Worm (Caenorhabditis elegans) whole organism, L4 larva: ENCODE data around the gene F59B2.14.
A peak's percentile ranks its signal among the peaks of the same experiment; 100 is the strongest.
"Not testable (repeated sequence)": the region's sequence is repeated elsewhere in the genome, so short reads cannot be mapped to it uniquely, and the experiment has no call there.

Experiments
- R02D3.7 ChIP-seq: fragments of 150-350 bp; sonication (generic microtip); optimal IDR thresholded peaks from 3 replicates; lab custom pipeline; 2014; ENCODE audit warnings: missing biosample characterization, missing genetic modification characterization
- T26A8.4 ChIP-seq: fragments of 200-800 bp; sonication (Bioruptor generic); IDR thresholded peaks from 2 replicates; pipeline ENCODE4 v1.3.6; 2022; ENCODE audit warnings: missing genetic modification characterization, missing compliant biosample characterization
- Y105C5A.15 ChIP-seq: fragments of 200-800 bp; sonication (Bioruptor generic); IDR thresholded peaks from 2 replicates; pipeline ENCODE4 v1.3.6; 2022; ENCODE audit warnings: missing genetic modification characterization, missing compliant biosample characterization
- Y75B8A.6 ChIP-seq: fragments of 200-800 bp; sonication (Bioruptor generic); IDR thresholded peaks from 2 replicates; pipeline ENCODE4 v1.3.6; 2022; ENCODE audit warnings: missing genetic modification reagents, missing genetic modification characterization, missing compliant biosample characterization
- ZK337.2 ChIP-seq: fragments of 200-800 bp; sonication (Bioruptor generic); IDR thresholded peaks from 2 replicates; pipeline ENCODE4 v1.3.6; 2022; ENCODE audit warnings: missing genetic modification reagents, missing genetic modification characterization, missing compliant biosample characterization
- aha-1 ChIP-seq: fragments of 150-350 bp; peaks from one replicate; lab custom pipeline; 2014; ENCODE audit warnings: missing biosample characterization, missing genetic modification characterization
- aly-2 ChIP-seq: sonication (generic microtip); optimal IDR thresholded peaks from 2 replicates; lab custom pipeline; 2018; ENCODE audit warnings: missing biosample characterization, missing genetic modification characterization
- arid-1 ChIP-seq: fragments of 200-800 bp; sonication (Bioruptor generic); conservative IDR thresholded peaks from 2 replicates; pipeline ENCODE4 v1.3.6; 2022; ENCODE audit warnings: missing genetic modification reagents, missing genetic modification characterization, missing compliant biosample characterization
- ceh-20 ChIP-seq: fragments of 200-800 bp; sonication (Bioruptor generic); IDR thresholded peaks from 2 replicates; pipeline ENCODE4 v1.3.6; 2022; ENCODE audit warnings: missing genetic modification reagents, missing genetic modification characterization, missing compliant biosample characterization
- ceh-62 ChIP-seq: sonication (generic microtip); optimal IDR thresholded peaks from 2 replicates; lab custom pipeline; 2017; ENCODE audit warnings: missing biosample characterization, missing genetic modification characterization
- daf-19 ChIP-seq: fragments of 200-800 bp; sonication (Bioruptor generic); conservative IDR thresholded peaks from 2 replicates; pipeline ENCODE4 v1.3.6; 2022; ENCODE audit warnings: missing genetic modification characterization, missing compliant biosample characterization
- daf-8 ChIP-seq: fragments of 200-800 bp; sonication (Bioruptor generic); IDR thresholded peaks from 2 replicates; pipeline ENCODE4 v1.3.6; 2022; ENCODE audit warnings: missing genetic modification characterization, missing compliant biosample characterization
- dmd-6 ChIP-seq: fragments of 200-800 bp; sonication (Bioruptor generic); IDR thresholded peaks from 2 replicates; pipeline ENCODE4 v1.3.6; 2022; ENCODE audit warnings: missing genetic modification reagents, missing genetic modification characterization, missing compliant biosample characterization
- dmd-8 ChIP-seq: fragments of 200-800 bp; sonication (Bioruptor generic); IDR thresholded peaks from 2 replicates; pipeline ENCODE4 v1.3.6; 2022; ENCODE audit warnings: missing genetic modification characterization, missing compliant biosample characterization
- dmd-9 ChIP-seq: fragments of 200-800 bp; sonication (Bioruptor generic); IDR thresholded peaks from 2 replicates; pipeline ENCODE4 v1.3.6; 2022; ENCODE audit warnings: missing genetic modification reagents, missing genetic modification characterization, missing compliant biosample characterization
- dve-1 ChIP-seq: sonication (generic microtip); optimal IDR thresholded peaks from 2 replicates; lab custom pipeline; 2017; ENCODE audit warnings: antibody characterized with exemption, mild to moderate bottlenecking, missing genetic modification characterization, missing compliant biosample characterization; ENCODE audit not compliant: insufficient read depth
- fkh-10 ChIP-seq: fragments of 150-350 bp; optimal IDR thresholded peaks from 2 replicates; lab custom pipeline; 2014; ENCODE audit warnings: missing biosample characterization, missing genetic modification reagents, missing genetic modification characterization
- gei-8 ChIP-seq: fragments of 200-800 bp; sonication (Bioruptor generic); optimal IDR thresholded peaks from 2 replicates; lab custom pipeline; 2018; ENCODE audit warnings: mild to moderate bottlenecking, missing genetic modification characterization, missing compliant biosample characterization
- hlh-11 ChIP-seq: fragments of 200-800 bp; sonication (Bioruptor generic); optimal IDR thresholded peaks from 2 replicates; lab custom pipeline; 2018; ENCODE audit warnings: mild to moderate bottlenecking, missing genetic modification characterization, missing compliant biosample characterization
- lin-13 ChIP-seq: fragments of 150-350 bp; optimal IDR thresholded peaks from 2 replicates; lab custom pipeline; 2014; ENCODE audit warnings: missing biosample characterization, missing genetic modification reagents, missing genetic modification characterization
- lin-38 ChIP-seq: fragments of 200-800 bp; sonication (Bioruptor generic); IDR thresholded peaks from 2 replicates; pipeline ENCODE4 v1.3.6; 2022; ENCODE audit warnings: missing genetic modification reagents, missing genetic modification characterization, missing compliant biosample characterization
- lin-39 ChIP-seq: fragments of 150-350 bp; optimal IDR thresholded peaks from 2 replicates; lab custom pipeline; 2014; ENCODE audit warnings: missing biosample characterization, missing genetic modification reagents, missing genetic modification characterization
- madf-5 ChIP-seq, 2 experiments: fragments of 200-800 bp; sonication (Bioruptor generic); IDR thresholded peaks; 2 replicates each; pipeline ENCODE4 v1.3.6; 2022; ENCODE audit warnings: missing compliant biosample characterization in 2 of 2, missing genetic modification characterization in 2 of 2
- mep-1 ChIP-seq: fragments of 150-350 bp; sonication (generic microtip); optimal IDR thresholded peaks from 3 replicates; lab custom pipeline; 2014; ENCODE audit warnings: missing biosample characterization, missing genetic modification characterization
- mxl-2 ChIP-seq: fragments of 200-800 bp; sonication (Bioruptor generic); conservative IDR thresholded peaks from 2 replicates; pipeline ENCODE4 v1.3.6; 2022; ENCODE audit warnings: missing genetic modification reagents, missing genetic modification characterization, missing compliant biosample characterization
- nhr-102 ChIP-seq: sonication (generic microtip); optimal IDR thresholded peaks from 2 replicates; lab custom pipeline; 2016; ENCODE audit warnings: mild to moderate bottlenecking, missing genetic modification characterization, moderate library complexity, missing compliant biosample characterization
- nhr-111 ChIP-seq: fragments of 200-800 bp; sonication (Bioruptor generic); optimal IDR thresholded peaks from 2 replicates; lab custom pipeline; 2018; ENCODE audit warnings: mild to moderate bottlenecking, missing genetic modification characterization, missing compliant biosample characterization
- nhr-237 ChIP-seq: sonication (generic microtip); optimal IDR thresholded peaks from 2 replicates; lab custom pipeline; 2017; ENCODE audit warnings: missing biosample characterization, missing genetic modification characterization
- nhr-28 ChIP-seq: fragments of 150-350 bp; optimal IDR thresholded peaks from 2 replicates; lab custom pipeline; 2014; ENCODE audit warnings: missing biosample characterization, missing genetic modification characterization
- nhr-41 ChIP-seq: fragments of 200-800 bp; sonication (Bioruptor generic); IDR thresholded peaks from 2 replicates; pipeline ENCODE4 v1.3.6; 2022; ENCODE audit warnings: missing genetic modification reagents, missing genetic modification characterization, missing compliant biosample characterization
- nhr-76 ChIP-seq: fragments of 150-350 bp; optimal IDR thresholded peaks from 2 replicates; lab custom pipeline; 2014; ENCODE audit warnings: missing biosample characterization, missing genetic modification characterization
- pqm-1 ChIP-seq: sonication (generic microtip); optimal IDR thresholded peaks from 2 replicates; lab custom pipeline; 2017; ENCODE audit warnings: missing biosample characterization, missing genetic modification characterization
- rbr-2 ChIP-seq: sonication (generic microtip); optimal IDR thresholded peaks from 2 replicates; lab custom pipeline; 2016; ENCODE audit warnings: missing genotype, missing genetic modification characterization, missing compliant biosample characterization
- sdz-12 ChIP-seq: fragments of 200-800 bp; sonication (Bioruptor generic); optimal IDR thresholded peaks from 2 replicates; lab custom pipeline; 2018; ENCODE audit warnings: mild to moderate bottlenecking, missing genetic modification characterization, missing compliant biosample characterization
- snpc-1.2 ChIP-seq: fragments of 200-800 bp; sonication (Bioruptor generic); IDR thresholded peaks from 2 replicates; pipeline ENCODE4 v1.3.6; 2022; ENCODE audit warnings: missing genetic modification reagents, missing genetic modification characterization, missing compliant biosample characterization
- snpc-4 ChIP-seq: fragments of 150-350 bp; optimal IDR thresholded peaks from 2 replicates; lab custom pipeline; 2014; ENCODE audit warnings: missing biosample characterization, missing genetic modification characterization
- spr-1 ChIP-seq: sonication (generic microtip); optimal IDR thresholded peaks from 2 replicates; lab custom pipeline; 2016; ENCODE audit warnings: mild to moderate bottlenecking, missing genetic modification characterization, missing compliant biosample characterization
- spr-3 ChIP-seq: fragments of 200-800 bp; sonication (Bioruptor generic); optimal IDR thresholded peaks from 2 replicates; lab custom pipeline; 2018; ENCODE audit warnings: mild to moderate bottlenecking, missing genetic modification characterization, missing compliant biosample characterization
- tag-97 ChIP-seq: fragments of 200-800 bp; sonication (Bioruptor generic); IDR thresholded peaks from 2 replicates; pipeline ENCODE4 v1.3.6; 2022; ENCODE audit warnings: missing genetic modification characterization, missing compliant biosample characterization
- unc-39 ChIP-seq: sonication (generic microtip); optimal IDR thresholded peaks from 2 replicates; lab custom pipeline; 2017; ENCODE audit warnings: missing biosample characterization, missing genetic modification characterization
- unc-62 ChIP-seq, 3 experiments: fragments of 150-350 bp in 1 of 3; sonication (generic microtip); optimal IDR thresholded peaks in 2 of 3; peaks in 1 of 3; 1 replicate in 1 of 3; 2 replicates in 2 of 3; lab custom pipeline; 2014 to 2017; ENCODE audit warnings: missing biosample characterization in 3 of 3, missing genetic modification characterization in 3 of 3, missing genetic modification reagents in 3 of 3, missing genotype in 1 of 3
- zag-1 ChIP-seq: fragments of 150-350 bp; optimal IDR thresholded peaks from 2 replicates; lab custom pipeline; 2014; ENCODE audit warnings: missing biosample characterization, missing genetic modification characterization
- ztf-7 ChIP-seq: fragments of 150-350 bp; optimal IDR thresholded peaks from 2 replicates; lab custom pipeline; 2014; ENCODE audit warnings: missing biosample characterization, missing genetic modification characterization

F59B2.14 gene

DNA sequence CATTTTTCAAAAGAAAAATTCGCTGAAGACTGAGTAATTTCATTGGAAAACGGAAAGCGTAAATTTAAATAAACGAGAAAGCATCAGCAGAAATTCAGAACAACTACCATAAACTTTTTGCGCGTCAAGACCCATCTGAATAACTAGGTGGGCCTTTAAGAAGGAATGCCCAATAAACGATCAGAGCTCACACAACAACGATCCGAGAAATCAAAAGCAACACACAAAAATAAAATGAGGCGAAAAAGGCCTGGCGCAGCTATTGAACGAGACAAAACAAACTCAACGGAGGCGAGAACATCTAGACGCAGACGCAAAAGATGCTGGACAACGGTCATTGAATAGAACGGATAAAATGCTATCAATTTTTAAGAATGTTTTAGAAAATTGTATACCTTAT is 23.6 kb downstream of the F59B2.14 start:
- TF ChIP-seq gei-8: no peak
- TF ChIP-seq dmd-9 (GFP tag; lab: Robert Waterston, UW): no peak
- no peak for TF ChIP-seq spr-1 (tag; lab: Kevin White, UChicago)
- no peak for TF ChIP-seq zag-1 (tag; lab: Kevin White, UChicago)
- no peak for TF ChIP-seq lin-39 (tag; lab: Kevin White, UChicago)
- TF ChIP-seq snpc-4 (tag; lab: Kevin White, UChicago): no peak
- no peak for TF ChIP-seq snpc-1.2 (GFP tag; lab: Robert Waterston, UW)
- TF ChIP-seq unc-62 (GFP tag; optimal IDR thresholded peaks at IDR 0.05 in 1 of 2; lab: Kevin White, UChicago): peak in 1 of 2 experiments; percentile 91
- no peak for TF ChIP-seq unc-62 (tag; optimal IDR thresholded peaks at IDR 0.05; lab: Kevin White, UChicago)
- no peak for TF ChIP-seq aly-2 (tag; lab: Kevin White, UChicago)
- no peak for TF ChIP-seq fkh-10
- TF ChIP-seq Y75B8A.6 (GFP tag; lab: Robert Waterston, UW): no peak
- TF ChIP-seq nhr-237: no peak
- TF ChIP-seq sdz-12 (GFP tag; lab: Kevin White, UChicago): no peak
- TF ChIP-seq dve-1: peak; percentile 5
- TF ChIP-seq aha-1 (tag; lab: Kevin White, UChicago): peak; percentile 57
- TF ChIP-seq R02D3.7 (tag; lab: Kevin White, UChicago): no peak

DNA sequence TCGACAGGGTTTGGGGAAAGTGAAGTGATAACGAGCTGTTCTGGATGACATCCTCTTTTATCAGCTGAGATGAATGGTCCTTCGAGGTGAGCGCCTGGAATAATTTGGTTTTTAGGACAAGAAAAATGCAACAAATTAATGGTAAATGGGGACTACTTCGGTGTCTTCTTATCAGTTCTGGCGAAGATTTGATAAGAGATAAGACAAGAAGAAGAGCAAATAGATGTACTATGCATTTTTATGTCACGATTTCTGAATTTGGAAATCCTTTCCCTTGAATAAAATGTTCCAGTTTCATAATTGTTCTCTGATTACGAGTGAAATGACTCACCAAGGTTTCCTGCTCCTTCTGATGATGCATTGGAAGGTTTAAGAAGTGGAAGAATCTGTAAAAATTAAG is 24.6 kb downstream of the F59B2.14 start:
- TF ChIP-seq unc-39: no peak
- TF ChIP-seq lin-39 (tag; lab: Kevin White, UChicago): no peak
- peak; percentile 80 for TF ChIP-seq pqm-1 (tag; lab: Kevin White, UChicago)
- TF ChIP-seq madf-5 (GFP tag; IDR thresholded peaks at IDR 0.05; lab: Robert Waterston, UW): 0 out of 4 replicates have a peak, but pooled peaks of 1 of the 2 experiments have one; percentile 0
- TF ChIP-seq nhr-76: no peak
- TF ChIP-seq, all 104 proteins: peak for 2

DNA sequence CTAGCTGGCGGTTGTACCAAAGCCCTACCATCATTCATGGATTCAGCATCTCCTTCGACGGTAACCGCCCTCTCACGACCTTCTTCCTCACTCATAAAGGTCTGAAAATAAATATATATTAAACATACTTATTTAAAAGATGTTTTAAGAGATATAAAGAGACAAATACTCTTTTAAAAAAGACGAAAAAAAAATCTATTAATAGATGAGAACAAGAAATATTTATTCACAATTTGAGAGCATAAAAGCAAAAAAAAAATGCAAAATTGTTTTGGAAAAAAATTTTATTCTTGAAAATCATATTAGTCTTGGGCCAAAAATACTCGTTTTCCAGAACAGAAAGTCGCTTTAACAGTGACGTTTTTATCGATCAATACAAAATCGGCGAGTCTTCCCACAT is 25.7 kb downstream of the F59B2.14 start, which contains the start of gene skat-1:
skat-1 (minus strand) TSS at position 101 of the 400 bp plus-strand sequence.
- peak; percentile 21; the same call in 1 of the 2 replicates for TF ChIP-seq lin-38 (GFP tag; lab: Robert Waterston, UW)
- TF ChIP-seq nhr-102 (tag; lab: Kevin White, UChicago): peak; percentile 7
- TF ChIP-seq nhr-111 (GFP tag; lab: Kevin White, UChicago): no peak

DNA sequence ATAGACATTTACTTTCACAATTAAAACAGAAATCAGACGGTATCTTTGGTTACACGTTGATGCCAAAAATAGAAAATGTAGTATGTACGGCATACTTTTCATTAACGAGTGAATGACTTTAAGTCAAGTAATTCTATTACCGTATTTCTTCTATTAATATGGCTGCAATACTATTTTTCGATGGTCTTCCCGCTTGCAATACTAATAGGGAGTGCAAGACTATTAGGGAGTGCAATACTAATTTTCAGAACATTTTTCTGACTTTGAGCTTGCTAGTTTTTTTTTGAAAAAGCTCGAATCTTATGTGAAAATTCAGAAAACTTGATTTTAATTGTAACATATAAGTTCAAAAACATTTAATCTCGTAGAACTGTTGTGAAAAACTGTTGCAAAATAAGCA is 32.7 kb downstream of the F59B2.14 start, which contains the start of gene R08D7.7:
R08D7.7 (plus strand) TSS at position 301 of the 400 bp plus-strand sequence.
- not testable (repeated sequence) for TF ChIP-seq lin-13 (GFP tag; lab: Kevin White, UChicago); nhr-41 (GFP tag; lab: Robert Waterston, UW); ceh-20

DNA sequence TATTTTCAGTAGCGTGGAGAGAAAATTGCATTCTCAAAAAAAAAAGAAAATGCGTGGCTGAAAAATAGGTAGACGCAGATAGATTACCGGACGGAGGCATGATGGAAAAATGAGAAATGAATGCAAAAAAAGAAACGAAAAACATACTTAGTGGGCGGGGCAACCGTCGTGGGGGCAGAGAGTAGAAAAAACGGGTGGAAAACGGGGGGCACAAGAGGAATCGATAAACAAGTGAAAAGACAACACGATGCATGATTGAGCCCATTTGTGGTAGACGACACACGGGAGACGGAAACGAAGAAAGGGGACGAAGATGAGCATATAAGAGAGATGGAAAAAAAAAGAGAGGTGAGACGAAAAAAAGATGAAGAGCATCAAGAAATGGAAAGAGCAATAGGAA is 33.9 kb downstream of the F59B2.14 start:
- TF ChIP-seq lin-38 (GFP tag; lab: Robert Waterston, UW): no peak
- no peak for TF ChIP-seq arid-1 (GFP tag; lab: Robert Waterston, UW)
- TF ChIP-seq spr-3 (GFP tag; lab: Kevin White, UChicago): no peak
- TF ChIP-seq ceh-20: no peak
- no peak for TF ChIP-seq Y105C5A.15 (GFP tag; lab: Robert Waterston, UW)
- no peak for TF ChIP-seq spr-1 (tag; lab: Kevin White, UChicago)
- TF ChIP-seq dmd-8: no peak
- TF ChIP-seq ZK337.2 (GFP tag; lab: Robert Waterston, UW): no peak
- TF ChIP-seq mep-1 (tag; lab: Kevin White, UChicago): no peak
- no peak for TF ChIP-seq lin-13 (GFP tag; lab: Kevin White, UChicago)
- TF ChIP-seq ceh-62: no peak
- no peak for TF ChIP-seq R02D3.7 (tag; lab: Kevin White, UChicago)
- TF ChIP-seq tag-97 (GFP tag; lab: Robert Waterston, UW): no peak
- TF ChIP-seq nhr-76: no peak
- TF ChIP-seq mxl-2 (GFP tag; lab: Robert Waterston, UW): no peak
- no peak for TF ChIP-seq daf-19 (GFP tag; lab: Robert Waterston, UW)
- TF ChIP-seq dmd-6 (GFP tag; lab: Robert Waterston, UW): no peak
- TF ChIP-seq nhr-28 (tag; lab: Kevin White, UChicago): no peak
- TF ChIP-seq unc-62 (GFP tag; optimal IDR thresholded peaks at IDR 0.05 in 1 of 2; lab: Kevin White, UChicago): peak in 1 of 2 experiments; percentile 70
- TF ChIP-seq unc-62 (tag; optimal IDR thresholded peaks at IDR 0.05; lab: Kevin White, UChicago): no peak
- no peak for TF ChIP-seq hlh-11 (tag; lab: Kevin White, UChicago)
- peak; percentile 2 for TF ChIP-seq dve-1
- no peak for TF ChIP-seq T26A8.4 (GFP tag; lab: Robert Waterston, UW)
- no peak for TF ChIP-seq ztf-7 (tag; lab: Kevin White, UChicago)
- TF ChIP-seq snpc-4 (tag; lab: Kevin White, UChicago): no peak
- peak; percentile 38 for TF ChIP-seq rbr-2 (tag; lab: Kevin White, UChicago)
- TF ChIP-seq daf-8: no peak
